Worm (Caenorhabditis elegans) whole organism, late embryonic: Measurements from ENCODE around the gene T16G12.10.

Experiments
- Y22D7AL.16 ChIP-seq: sonication (generic microtip); optimal IDR thresholded peaks from 2 replicates; lab custom pipeline; 2016; ENCODE audit warnings: missing genetic modification characterization, missing compliant biosample characterization
- ahr-1 ChIP-seq: sonication (generic microtip); optimal IDR thresholded peaks from 2 replicates; lab custom pipeline; 2016; ENCODE audit warnings: missing genetic modification characterization, missing compliant biosample characterization
- ceh-14 ChIP-seq: sonication (generic microtip); optimal IDR thresholded peaks from 2 replicates; lab custom pipeline; 2016; ENCODE audit warnings: missing genotype, missing genetic modification characterization, missing compliant biosample characterization
- ceh-18 ChIP-seq: sonication (generic microtip); optimal IDR thresholded peaks from 2 replicates; lab custom pipeline; 2016; ENCODE audit warnings: missing genetic modification characterization, missing compliant biosample characterization
- ceh-30 ChIP-seq: fragments of 150-350 bp; optimal IDR thresholded peaks from 2 replicates; lab custom pipeline; 2014; ENCODE audit warnings: missing biosample characterization, missing genetic modification characterization
- ceh-34 ChIP-seq: sonication (generic microtip); optimal IDR thresholded peaks from 2 replicates; lab custom pipeline; 2016; ENCODE audit warnings: mild to moderate bottlenecking, missing genetic modification characterization, missing compliant biosample characterization
- ceh-45 ChIP-seq: fragments of 200-800 bp; sonication (Bioruptor generic); IDR thresholded peaks from 2 replicates; pipeline ENCODE4 v1.3.6; 2022; ENCODE audit warnings: missing genetic modification reagents, missing genetic modification characterization, missing compliant biosample characterization
- ceh-48 ChIP-seq: sonication (generic microtip); optimal IDR thresholded peaks from 2 replicates; lab custom pipeline; 2016; ENCODE audit warnings: missing genetic modification characterization, inconsistent platforms, missing compliant biosample characterization
- ceh-9 ChIP-seq: sonication (generic microtip); optimal IDR thresholded peaks from 2 replicates; lab custom pipeline; 2016; ENCODE audit warnings: mild to moderate bottlenecking, missing genetic modification characterization, inconsistent platforms, missing compliant biosample characterization
- che-1 ChIP-seq: sonication (generic microtip); optimal IDR thresholded peaks from 2 replicates; lab custom pipeline; 2016; ENCODE audit warnings: mild to moderate bottlenecking, missing genetic modification characterization, missing compliant biosample characterization
- dve-1 ChIP-seq: sonication (generic microtip); optimal IDR thresholded peaks from 2 replicates; lab custom pipeline; 2017; ENCODE audit warnings: antibody characterized with exemption, mild to moderate bottlenecking, missing genetic modification characterization, missing compliant biosample characterization
- elt-4 ChIP-seq: sonication (generic microtip); optimal IDR thresholded peaks from 2 replicates; lab custom pipeline; 2016; ENCODE audit warnings: missing genetic modification characterization, missing compliant biosample characterization
- ets-4 ChIP-seq: sonication (generic microtip); optimal IDR thresholded peaks from 2 replicates; lab custom pipeline; 2016; ENCODE audit warnings: missing genetic modification characterization, missing compliant biosample characterization
- eyg-1 ChIP-seq: sonication (generic microtip); optimal IDR thresholded peaks from 2 replicates; lab custom pipeline; 2016; ENCODE audit warnings: missing genotype, missing genetic modification characterization, missing compliant biosample characterization
- hlh-13 ChIP-seq: fragments of 200-800 bp; sonication (Bioruptor generic); optimal IDR thresholded peaks from 2 replicates; lab custom pipeline; 2018; ENCODE audit warnings: mild to moderate bottlenecking, missing genetic modification characterization, missing compliant biosample characterization
- hlh-6 ChIP-seq: sonication (generic microtip); optimal IDR thresholded peaks from 2 replicates; lab custom pipeline; 2016; ENCODE audit warnings: missing genotype, missing genetic modification characterization, missing compliant biosample characterization
- mec-3 ChIP-seq: sonication (generic microtip); optimal IDR thresholded peaks from 2 replicates; lab custom pipeline; 2016; ENCODE audit warnings: borderline replicate concordance, missing genetic modification characterization, missing compliant biosample characterization
- nfya-1 ChIP-seq: sonication (generic microtip); optimal IDR thresholded peaks from 2 replicates; lab custom pipeline; 2017; ENCODE audit warnings: missing genetic modification characterization, mild to moderate bottlenecking, missing compliant biosample characterization, antibody characterized with exemption, moderate library complexity
- nhr-232 ChIP-seq: sonication (generic microtip); optimal IDR thresholded peaks from 2 replicates; lab custom pipeline; 2016; ENCODE audit warnings: missing genetic modification characterization, missing compliant biosample characterization
- odd-2 ChIP-seq: sonication (generic microtip); optimal IDR thresholded peaks from 2 replicates; lab custom pipeline; 2017; ENCODE audit warnings: antibody characterized with exemption, mild to moderate bottlenecking, missing genetic modification characterization, missing compliant biosample characterization
- pag-3 ChIP-seq: sonication (generic microtip); optimal IDR thresholded peaks from 2 replicates; lab custom pipeline; 2016; ENCODE audit warnings: missing compliant biosample characterization, missing genetic modification characterization, borderline replicate concordance
- pat-9 ChIP-seq: fragments of 200-800 bp; sonication (Bioruptor generic); optimal IDR thresholded peaks from 2 replicates; lab custom pipeline; 2018; ENCODE audit warnings: mild to moderate bottlenecking, missing genetic modification characterization, moderate library complexity, missing compliant biosample characterization
- pha-2 ChIP-seq: sonication (generic microtip); optimal IDR thresholded peaks from 2 replicates; lab custom pipeline; 2017; ENCODE audit warnings: mild to moderate bottlenecking, missing genetic modification characterization, missing compliant biosample characterization
- unc-3 ChIP-seq, 2 experiments: fragments of 200-800 bp in 1 of 2; sonication (Bioruptor generic) in 1 of 2; sonication (generic microtip) in 1 of 2; conservative IDR thresholded peaks in 1 of 2; optimal IDR thresholded peaks in 1 of 2; 2 replicates each; pipeline versions ENCODE4 v1.3.6 to Lab custom; 2016 to 2022; ENCODE audit warnings: missing compliant biosample characterization in 2 of 2, missing genetic modification characterization in 2 of 2, missing genetic modification reagents in 1 of 2
- unc-55 ChIP-seq: sonication (generic microtip); optimal IDR thresholded peaks from 2 replicates; lab custom pipeline; 2017; ENCODE audit warnings: missing biosample characterization, missing genetic modification reagents, missing genetic modification characterization
- unc-86 ChIP-seq: sonication (generic microtip); optimal IDR thresholded peaks from 2 replicates; lab custom pipeline; 2016; ENCODE audit warnings: missing genetic modification characterization, missing compliant biosample characterization
- ztf-16 ChIP-seq: sonication (generic microtip); optimal IDR thresholded peaks from 2 replicates; lab custom pipeline; 2017; ENCODE audit warnings: missing genetic modification characterization, missing compliant biosample characterization

Gene T16G12.10

ce11 chrIII:10016413-10017051 lies 39.4 kb downstream of the T16G12.10 start, which contains the start of gene rgs-1 (continued):
- TF ChIP-seq ceh-14 (tag; lab: Kevin White, UChicago), result peak; percentile 85
- no peak for TF ChIP-seq unc-3 (GFP tag; conservative IDR thresholded peaks at IDR 0.05; lab: Robert Waterston, UW)
- TF ChIP-seq unc-3 (tag; optimal IDR thresholded peaks at IDR 0.05; lab: Kevin White, UChicago), result no peak
- TF ChIP-seq ceh-18 (tag; lab: Kevin White, UChicago), result peak; percentile 34
- TF ChIP-seq unc-86 (tag; lab: Kevin White, UChicago), result no peak
- peak; percentile 25 for TF ChIP-seq ceh-34
- no peak for TF ChIP-seq che-1 (tag; lab: Kevin White, UChicago)
- no peak for TF ChIP-seq pag-3
- TF ChIP-seq pha-2 (tag; lab: Kevin White, UChicago), result no peak
- peak; percentile 8 for TF ChIP-seq hlh-6 (tag; lab: Kevin White, UChicago)
- TF ChIP-seq ceh-9 (tag; lab: Kevin White, UChicago), result no peak
- no peak for TF ChIP-seq ceh-30 (tag; lab: Kevin White, UChicago)
- TF ChIP-seq nhr-232 (tag; lab: Kevin White, UChicago), result no peak
- no peak for TF ChIP-seq ztf-16
- no peak for TF ChIP-seq mec-3 (tag; lab: Kevin White, UChicago)
- TF ChIP-seq dve-1 (tag; lab: Kevin White, UChicago), result no peak
- no peak for TF ChIP-seq ceh-45 (GFP tag; lab: Robert Waterston, UW)
- TF ChIP-seq ceh-48 (tag; lab: Kevin White, UChicago), result peak; percentile 34
- no peak for TF ChIP-seq hlh-13 (GFP tag; lab: Kevin White, UChicago)
- TF ChIP-seq, all 69 proteins: peak for 16

- no peak for TF ChIP-seq dve-1 (tag; lab: Kevin White, UChicago)
- no peak for TF ChIP-seq ceh-45 (GFP tag; lab: Robert Waterston, UW)
- no peak for TF ChIP-seq nfya-1 (tag; lab: Kevin White, UChicago)
These were observed 43.8 kb downstream of the T16G12.10 start, which contains the start of gene C05B5.16 for ce11 chrIII:10012136-10012535. Gene C05B5.16 (plus strand): TSS chrIII:10012436.

ce11 chrIII:10010117-10010516 lies 45.8 kb downstream of the T16G12.10 start, which contains the start of gene fbxa-155:
Gene fbxa-155 (minus strand): TSS chrIII:10010217.
- TF ChIP-seq ahr-1 (tag; lab: Kevin White, UChicago) (no peak), unc-3 (GFP tag; conservative IDR thresholded peaks at IDR 0.05; lab: Robert Waterston, UW) (no peak), unc-3 (tag; optimal IDR thresholded peaks at IDR 0.05; lab: Kevin White, UChicago) (no peak), elt-4 (tag; lab: Kevin White, UChicago) (no peak), ceh-18 (tag; lab: Kevin White, UChicago) (no peak), hlh-13 (GFP tag; lab: Kevin White, UChicago) (no peak), eyg-1 (tag; lab: Kevin White, UChicago) (no peak), pat-9 (tag; lab: Kevin White, UChicago) (no peak)

- TF ChIP-seq ets-4 (tag; lab: Kevin White, UChicago), result no peak
- no peak for TF ChIP-seq odd-2
- no peak for TF ChIP-seq pha-2 (tag; lab: Kevin White, UChicago)
- TF ChIP-seq Y22D7AL.16 (tag; lab: Kevin White, UChicago), result no peak
- TF ChIP-seq unc-55 (GFP tag; lab: Kevin White, UChicago), result no peak
- TF ChIP-seq nhr-232 (tag; lab: Kevin White, UChicago), result no peak
- TF ChIP-seq elt-4 (tag; lab: Kevin White, UChicago), result no peak
- TF ChIP-seq hlh-13 (GFP tag; lab: Kevin White, UChicago), result no peak
These were observed 49.1 kb downstream of the T16G12.10 start, which contains the start of gene C05B5.8 for ce11 chrIII:10006734-10007348. Gene C05B5.8 (minus strand): TSS chrIII:10006784.
